Worm (Caenorhabditis elegans): ENCODE measurements around the gene ZK1010.8.

ZK1010.8 gene

DNA sequence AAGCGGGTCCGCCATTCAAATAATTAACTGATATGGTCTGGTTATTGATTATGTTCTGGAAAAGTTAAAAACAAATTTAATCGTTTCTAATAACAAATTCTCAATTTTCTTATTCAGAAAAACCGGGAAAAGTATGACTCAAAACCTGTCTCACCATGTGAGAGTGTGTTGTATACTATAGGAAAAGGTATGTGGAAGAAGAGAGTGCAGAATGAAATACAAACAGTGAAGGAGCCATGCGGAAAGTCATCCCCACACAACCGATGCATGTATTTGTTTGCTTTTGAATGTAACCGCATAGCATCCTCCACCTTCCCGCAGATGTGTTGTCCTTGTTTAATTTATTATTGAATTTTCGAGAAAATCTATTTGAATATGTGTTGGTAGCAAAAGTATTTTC is at the start of gene ZK1010.8:
ZK1010.8 (minus strand) TSS at position 214 of the 400 bp plus-strand sequence.
- no peak for TF ChIP-seq cog-1 (tag; optimal IDR thresholded peaks at IDR 0.05)
- TF ChIP-seq ref-1 (GFP tag; conservative IDR thresholded peaks at IDR 0.05), result no peak
- TF ChIP-seq tab-1 (GFP tag; IDR thresholded peaks at IDR 0.05), result no peak
- TF ChIP-seq ztf-29 (GFP tag; IDR thresholded peaks at IDR 0.05), result no peak
- no peak for TF ChIP-seq med-1 (GFP tag; optimal IDR thresholded peaks at IDR 0.05; ENCODE audit: insufficient read depth)
- no peak for TF ChIP-seq T22C8.4 (GFP tag; IDR thresholded peaks at IDR 0.05)
- TF ChIP-seq ztf-23 (GFP tag; IDR thresholded peaks at IDR 0.05), result no peak
- no peak for TF ChIP-seq flt-1 (GFP tag; IDR thresholded peaks at IDR 0.05)
- TF ChIP-seq klf-2 (GFP tag; conservative IDR thresholded peaks at IDR 0.05), result no peak

- TF ChIP-seq cog-1 (tag; optimal IDR thresholded peaks at IDR 0.05), result no peak
- TF ChIP-seq ztf-23 (GFP tag; IDR thresholded peaks at IDR 0.05), result no peak
- no peak for TF ChIP-seq tab-1 (GFP tag; IDR thresholded peaks at IDR 0.05)
- TF ChIP-seq ztf-29 (GFP tag; IDR thresholded peaks at IDR 0.05), result no peak
- TF ChIP-seq klf-2 (GFP tag; conservative IDR thresholded peaks at IDR 0.05), result no peak
- TF ChIP-seq flt-1 (GFP tag; IDR thresholded peaks at IDR 0.05), result no peak
- no peak for TF ChIP-seq T22C8.4 (GFP tag; IDR thresholded peaks at IDR 0.05)
- no peak for TF ChIP-seq ref-1 (GFP tag; conservative IDR thresholded peaks at IDR 0.05)
- TF ChIP-seq med-1 (GFP tag; optimal IDR thresholded peaks at IDR 0.05; ENCODE audit: insufficient read depth), result no peak
Observed at ce11 chrIII:13049956-13050355, 49.5 kb upstream of the ZK1010.8 start.

DNA sequence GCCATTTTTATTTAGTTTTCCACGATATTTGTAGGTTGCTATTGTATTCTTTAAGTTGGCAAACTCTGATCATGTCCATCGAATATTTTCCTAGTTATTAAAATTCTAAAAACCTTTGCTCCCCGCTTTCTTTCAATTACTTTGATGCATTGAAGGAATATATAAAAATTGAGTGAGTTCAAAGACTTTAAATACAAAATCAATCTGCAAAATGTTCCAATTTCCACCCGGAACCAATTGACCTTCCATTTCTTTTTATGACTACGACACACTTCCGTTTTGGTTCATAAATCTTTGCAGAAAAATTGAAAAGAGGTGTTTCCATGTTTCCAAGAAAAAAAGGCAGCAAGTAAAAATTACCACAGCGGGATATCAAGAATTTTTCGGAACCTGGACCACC is 39.3 kb upstream of the ZK1010.8 start, which contains the start of gene F54F12.2:
F54F12.2 (plus strand) TSS at position 301 of the 400 bp plus-strand sequence.
- no peak for TF ChIP-seq cog-1 (tag; optimal IDR thresholded peaks at IDR 0.05)
- no peak for TF ChIP-seq klf-2 (GFP tag; conservative IDR thresholded peaks at IDR 0.05)
- TF ChIP-seq med-1 (GFP tag; optimal IDR thresholded peaks at IDR 0.05; ENCODE audit: insufficient read depth), result no peak

DNA sequence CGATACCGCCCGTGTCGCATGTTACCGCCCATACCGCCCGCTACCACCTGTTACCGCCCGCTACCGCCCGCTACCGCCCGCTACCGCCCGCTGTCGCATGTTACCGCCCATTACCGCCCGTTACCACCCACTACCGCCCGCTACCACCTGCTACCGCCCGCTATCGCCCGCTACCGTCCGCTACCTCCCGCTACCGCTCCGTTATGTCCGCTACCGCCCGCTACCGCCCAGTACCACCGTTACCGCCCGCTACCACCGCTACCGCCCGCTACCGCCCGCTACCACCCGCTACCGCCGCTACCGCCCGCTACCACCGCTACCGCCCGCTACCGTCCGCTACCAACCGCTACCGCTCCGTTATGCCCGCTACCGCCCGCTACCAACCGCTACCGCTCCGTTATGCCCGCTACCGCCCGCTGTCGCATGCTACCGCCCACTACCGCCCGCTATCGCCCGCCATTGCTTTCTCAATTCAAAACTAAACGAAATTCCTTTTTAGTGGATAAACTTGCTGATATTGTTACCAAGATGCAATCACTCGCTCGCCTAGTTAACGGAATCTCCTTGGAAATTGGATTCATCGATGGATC is 32.1 kb upstream of the ZK1010.8 start:
- 0 out of 2 replicates have a peak, but pooled peaks have one; percentile 12 for TF ChIP-seq ztf-23 (GFP tag; IDR thresholded peaks at IDR 0.05)
- 0 out of 2 replicates have a peak, but pooled peaks have one; percentile 5 for TF ChIP-seq flt-1 (GFP tag; IDR thresholded peaks at IDR 0.05)
- TF ChIP-seq cog-1 (tag; optimal IDR thresholded peaks at IDR 0.05), result no peak

DNA sequence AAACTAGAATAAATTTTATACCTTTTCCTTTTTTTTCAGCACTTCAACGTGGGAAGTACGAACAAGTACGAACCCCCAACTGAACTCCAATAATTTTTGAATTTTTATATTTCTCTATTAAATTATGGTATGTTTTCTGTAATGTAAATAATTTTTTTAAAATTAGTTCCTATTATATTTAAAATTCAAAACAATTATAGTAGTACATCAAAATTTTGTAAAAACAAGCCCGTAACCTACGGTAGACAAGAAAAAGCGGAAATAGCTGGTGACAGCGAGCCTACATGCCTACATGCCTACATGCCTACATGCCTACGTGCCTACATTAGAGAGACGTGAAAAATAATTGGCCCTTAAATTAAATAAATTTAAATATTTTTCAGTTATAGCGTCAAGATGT is 31.2 kb upstream of the ZK1010.8 start, which contains the start of gene F14F7.5:
F14F7.5 (plus strand) TSS at position 301 of the 400 bp plus-strand sequence.
- no peak for TF ChIP-seq klf-2 (GFP tag; conservative IDR thresholded peaks at IDR 0.05)
- TF ChIP-seq ztf-29 (GFP tag; IDR thresholded peaks at IDR 0.05), result no peak
- no peak for TF ChIP-seq med-1 (GFP tag; optimal IDR thresholded peaks at IDR 0.05; ENCODE audit: insufficient read depth)
- no peak for TF ChIP-seq tab-1 (GFP tag; IDR thresholded peaks at IDR 0.05)
- no peak for TF ChIP-seq ref-1 (GFP tag; conservative IDR thresholded peaks at IDR 0.05)
- no peak for TF ChIP-seq flt-1 (GFP tag; IDR thresholded peaks at IDR 0.05)
- TF ChIP-seq ztf-23 (GFP tag; IDR thresholded peaks at IDR 0.05), result no peak
- no peak for TF ChIP-seq cog-1 (tag; optimal IDR thresholded peaks at IDR 0.05)
- no peak for TF ChIP-seq T22C8.4 (GFP tag; IDR thresholded peaks at IDR 0.05)

ce11 chrIII:13030551-13030950 is 30.1 kb upstream of the ZK1010.8 start, which contains the start of gene F14F7.7:
F14F7.7 (plus strand) TSS chrIII:13030904.
- no peak for TF ChIP-seq klf-2 (GFP tag; conservative IDR thresholded peaks at IDR 0.05)
- no peak for TF ChIP-seq ref-1 (GFP tag; conservative IDR thresholded peaks at IDR 0.05)
- TF ChIP-seq cog-1 (tag; optimal IDR thresholded peaks at IDR 0.05), result no peak

- TF ChIP-seq klf-2 (GFP tag; conservative IDR thresholded peaks at IDR 0.05) (no peak), T22C8.4 (GFP tag; IDR thresholded peaks at IDR 0.05) (no peak), ztf-29 (GFP tag; IDR thresholded peaks at IDR 0.05) (no peak), tab-1 (GFP tag; IDR thresholded peaks at IDR 0.05) (no peak), flt-1 (GFP tag; IDR thresholded peaks at IDR 0.05) (no peak), ref-1 (GFP tag; conservative IDR thresholded peaks at IDR 0.05) (no peak), cog-1 (tag; optimal IDR thresholded peaks at IDR 0.05) (no peak), med-1 (GFP tag; optimal IDR thresholded peaks at IDR 0.05; ENCODE audit: insufficient read depth) (no peak)
Observed at ce11 chrIII:13029608-13030007, 29.1 kb upstream of the ZK1010.8 start, which contains the start of gene F14F7.4. F14F7.4 (minus strand) TSS chrIII:13029708.

- no peak for TF ChIP-seq tab-1 (GFP tag; IDR thresholded peaks at IDR 0.05)
- TF ChIP-seq ref-1 (GFP tag; conservative IDR thresholded peaks at IDR 0.05), result no peak
- TF ChIP-seq T22C8.4 (GFP tag; IDR thresholded peaks at IDR 0.05), result no peak
- TF ChIP-seq flt-1 (GFP tag; IDR thresholded peaks at IDR 0.05), result no peak
- TF ChIP-seq med-1 (GFP tag; optimal IDR thresholded peaks at IDR 0.05; ENCODE audit: insufficient read depth), result no peak
- TF ChIP-seq klf-2 (GFP tag; conservative IDR thresholded peaks at IDR 0.05), result no peak
- TF ChIP-seq cog-1 (tag; optimal IDR thresholded peaks at IDR 0.05), result no peak
- no peak for TF ChIP-seq ztf-29 (GFP tag; IDR thresholded peaks at IDR 0.05)
- TF ChIP-seq ztf-23 (GFP tag; IDR thresholded peaks at IDR 0.05), result no peak
Observed at ce11 chrIII:13027949-13028348, 27.5 kb upstream of the ZK1010.8 start.

ce11 chrIII:13024281-13024680 is 23.8 kb upstream of the ZK1010.8 start, which contains the start of gene cyp-13A12:
cyp-13A12 (plus strand) TSS chrIII:13024547.
- TF ChIP-seq cog-1 (tag; optimal IDR thresholded peaks at IDR 0.05) (no peak), klf-2 (GFP tag; conservative IDR thresholded peaks at IDR 0.05) (no peak), ztf-23 (GFP tag; IDR thresholded peaks at IDR 0.05) (no peak), ztf-29 (GFP tag; IDR thresholded peaks at IDR 0.05) (no peak), med-1 (GFP tag; optimal IDR thresholded peaks at IDR 0.05; ENCODE audit: insufficient read depth) (no peak), flt-1 (GFP tag; IDR thresholded peaks at IDR 0.05) (no peak), tab-1 (GFP tag; IDR thresholded peaks at IDR 0.05) (no peak), ref-1 (GFP tag; conservative IDR thresholded peaks at IDR 0.05) (no peak), T22C8.4 (GFP tag; IDR thresholded peaks at IDR 0.05) (no peak)

- TF ChIP-seq ztf-23 (GFP tag; IDR thresholded peaks at IDR 0.05), result no peak
- no peak for TF ChIP-seq klf-2 (GFP tag; conservative IDR thresholded peaks at IDR 0.05)
- no peak for TF ChIP-seq tab-1 (GFP tag; IDR thresholded peaks at IDR 0.05)
- no peak for TF ChIP-seq T22C8.4 (GFP tag; IDR thresholded peaks at IDR 0.05)
- no peak for TF ChIP-seq med-1 (GFP tag; optimal IDR thresholded peaks at IDR 0.05; ENCODE audit: insufficient read depth)
- no peak for TF ChIP-seq ref-1 (GFP tag; conservative IDR thresholded peaks at IDR 0.05)
- TF ChIP-seq cog-1 (tag; optimal IDR thresholded peaks at IDR 0.05), result no peak
- TF ChIP-seq ztf-29 (GFP tag; IDR thresholded peaks at IDR 0.05), result no peak
Observed at ce11 chrIII:13020741-13021140, 20.3 kb upstream of the ZK1010.8 start, which contains the start of gene cyp-13A11. cyp-13A11 (plus strand) TSS chrIII:13021006.

Measured in whole organism, midembryonic.